Fruit fly (Drosophila melanogaster) whole organism, wandering third instar larva: Measurements from ENCODE around the gene oc.

Experiments used
- HLH106 ChIP-seq: fragments of 200-800 bp; optimal IDR thresholded peaks from 3 replicates; lab custom pipeline; 2019; ENCODE audit warnings: missing biosample characterization, mild to moderate bottlenecking, missing genetic modification characterization, moderate library complexity
- dmrt93B ChIP-seq: fragments of 200-800 bp; sonication (Bioruptor generic); optimal IDR thresholded peaks from 2 replicates; lab custom pipeline; 2018; ENCODE audit warnings: missing biosample characterization, mild to moderate bottlenecking, missing genetic modification characterization

DNA sequence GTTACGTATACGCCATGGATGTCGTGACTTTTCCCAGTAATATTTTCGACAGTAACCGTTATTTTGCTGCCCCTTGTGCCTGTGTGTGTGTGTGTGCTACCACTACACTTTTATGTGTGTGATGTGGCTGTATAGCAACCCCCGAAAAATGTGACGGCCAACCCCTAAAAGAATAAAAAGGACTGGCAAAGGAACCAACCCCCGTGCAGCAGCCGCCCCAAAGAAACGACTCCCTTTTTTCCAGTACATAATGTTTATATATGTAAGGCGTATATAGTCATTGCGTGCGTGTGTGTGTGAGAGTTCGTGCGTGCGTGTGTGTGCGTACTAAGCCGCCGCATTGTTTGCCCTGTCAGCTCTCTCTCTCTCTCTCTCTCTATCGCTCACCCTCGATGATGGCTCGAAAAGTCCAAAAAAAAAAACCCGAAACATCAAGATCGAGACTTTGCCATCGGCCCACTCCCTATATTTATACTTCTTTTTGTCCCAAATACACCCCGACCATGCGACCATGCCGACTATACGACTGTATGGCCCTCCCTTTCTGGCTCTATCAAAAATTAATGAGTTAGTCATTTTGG is 9.8 kb downstream of the oc start:
- TF ChIP-seq dmrt93B (GFP tag; lab: Kevin White, UChicago) (no peak), HLH106 (no peak)
